Fruit fly (Drosophila melanogaster): Measurements from ENCODE around the gene snRNP-U1-70K.

- TF ChIP-seq pan (optimal IDR thresholded peaks at IDR 0.05), result no peak
- no peak for TF ChIP-seq psq (optimal IDR thresholded peaks at IDR 0.05)
Observed at dm6 chr2L:6921360-6922090, 50.0 kb downstream of the snRNP-U1-70K start.
